Worm (Caenorhabditis elegans) whole organism, late embryonic: Measurements from ENCODE around the gene T13F3.6.
A peak's percentile ranks its signal among the peaks of the same experiment; 100 is the strongest.

ENCODE experiments used
- C08G9.2 ChIP-seq: sonication (generic microtip); optimal IDR thresholded peaks from 2 replicates; lab custom pipeline; 2016; ENCODE audit warnings: mild to moderate bottlenecking, missing genetic modification characterization, moderate library complexity, missing compliant biosample characterization
- C38D4.7 ChIP-seq: fragments of 200-800 bp; sonication (Bioruptor generic); optimal IDR thresholded peaks from 2 replicates; lab custom pipeline; 2018; ENCODE audit warnings: mild to moderate bottlenecking, missing genetic modification characterization, moderate library complexity, missing compliant biosample characterization
- F13H6.1 ChIP-seq: sonication (generic microtip); optimal IDR thresholded peaks from 2 replicates; lab custom pipeline; 2016; ENCODE audit warnings: missing genetic modification characterization, missing compliant biosample characterization
- K02D7.2 ChIP-seq: sonication (generic microtip); optimal IDR thresholded peaks from 2 replicates; lab custom pipeline; 2017; ENCODE audit warnings: mild to moderate bottlenecking, missing genetic modification characterization, missing compliant biosample characterization
- T23F11.4 ChIP-seq: fragments of 200-800 bp; sonication (Bioruptor generic); optimal IDR thresholded peaks from 2 replicates; lab custom pipeline; 2018; ENCODE audit warnings: mild to moderate bottlenecking, missing genetic modification characterization, missing compliant biosample characterization
- Y22D7AL.16 ChIP-seq: sonication (generic microtip); optimal IDR thresholded peaks from 2 replicates; lab custom pipeline; 2016; ENCODE audit warnings: missing genetic modification characterization, missing compliant biosample characterization
- ceh-14 ChIP-seq: sonication (generic microtip); optimal IDR thresholded peaks from 2 replicates; lab custom pipeline; 2016; ENCODE audit warnings: missing genotype, missing genetic modification characterization, missing compliant biosample characterization
- ceh-18 ChIP-seq: sonication (generic microtip); optimal IDR thresholded peaks from 2 replicates; lab custom pipeline; 2016; ENCODE audit warnings: missing genetic modification characterization, missing compliant biosample characterization
- ceh-2 ChIP-seq: sonication (generic microtip); optimal IDR thresholded peaks from 2 replicates; lab custom pipeline; 2016; ENCODE audit warnings: missing genotype, missing genetic modification characterization, missing compliant biosample characterization
- ceh-24 ChIP-seq: sonication (generic microtip); optimal IDR thresholded peaks from 2 replicates; lab custom pipeline; 2016; ENCODE audit warnings: mild to moderate bottlenecking, missing genetic modification characterization, missing compliant biosample characterization
- ceh-30 ChIP-seq: fragments of 150-350 bp; optimal IDR thresholded peaks from 2 replicates; lab custom pipeline; 2014; ENCODE audit warnings: missing biosample characterization, missing genetic modification characterization
- ceh-31 ChIP-seq: sonication (generic microtip); optimal IDR thresholded peaks from 2 replicates; lab custom pipeline; 2016; ENCODE audit warnings: missing genetic modification characterization, missing compliant biosample characterization
- ceh-34 ChIP-seq: sonication (generic microtip); optimal IDR thresholded peaks from 2 replicates; lab custom pipeline; 2016; ENCODE audit warnings: mild to moderate bottlenecking, missing genetic modification characterization, missing compliant biosample characterization
- ceh-45 ChIP-seq: fragments of 200-800 bp; sonication (Bioruptor generic); IDR thresholded peaks from 2 replicates; pipeline ENCODE4 v1.3.6; 2022; ENCODE audit warnings: missing genetic modification reagents, missing genetic modification characterization, missing compliant biosample characterization
- ceh-6 ChIP-seq: fragments of 200-800 bp; sonication (Bioruptor generic); optimal IDR thresholded peaks from 2 replicates; lab custom pipeline; 2018; ENCODE audit warnings: mild to moderate bottlenecking, missing genetic modification characterization, missing compliant biosample characterization
- ceh-9 ChIP-seq: sonication (generic microtip); optimal IDR thresholded peaks from 2 replicates; lab custom pipeline; 2016; ENCODE audit warnings: mild to moderate bottlenecking, missing genetic modification characterization, inconsistent platforms, missing compliant biosample characterization
- che-1 ChIP-seq: sonication (generic microtip); optimal IDR thresholded peaks from 2 replicates; lab custom pipeline; 2016; ENCODE audit warnings: mild to moderate bottlenecking, missing genetic modification characterization, missing compliant biosample characterization
- elt-2 ChIP-seq: sonication (generic microtip); optimal IDR thresholded peaks from 2 replicates; lab custom pipeline; 2016; ENCODE audit warnings: missing genetic modification reagents, missing genetic modification characterization, missing compliant biosample characterization
- elt-4 ChIP-seq: sonication (generic microtip); optimal IDR thresholded peaks from 2 replicates; lab custom pipeline; 2016; ENCODE audit warnings: missing genetic modification characterization, missing compliant biosample characterization
- ets-4 ChIP-seq: sonication (generic microtip); optimal IDR thresholded peaks from 2 replicates; lab custom pipeline; 2016; ENCODE audit warnings: missing genetic modification characterization, missing compliant biosample characterization
- eyg-1 ChIP-seq: sonication (generic microtip); optimal IDR thresholded peaks from 2 replicates; lab custom pipeline; 2016; ENCODE audit warnings: missing genotype, missing genetic modification characterization, missing compliant biosample characterization
- fax-1 ChIP-seq: sonication (generic microtip); optimal IDR thresholded peaks from 2 replicates; lab custom pipeline; 2016; ENCODE audit warnings: missing genotype, missing genetic modification characterization, missing compliant biosample characterization
- fkh-6 ChIP-seq: sonication (generic microtip); optimal IDR thresholded peaks from 2 replicates; lab custom pipeline; 2016; ENCODE audit warnings: missing genetic modification characterization, missing compliant biosample characterization
- gmeb-2 ChIP-seq: sonication (generic microtip); optimal IDR thresholded peaks from 2 replicates; lab custom pipeline; 2016; ENCODE audit warnings: missing genetic modification characterization, inconsistent platforms, missing compliant biosample characterization
- hlh-13 ChIP-seq: fragments of 200-800 bp; sonication (Bioruptor generic); optimal IDR thresholded peaks from 2 replicates; lab custom pipeline; 2018; ENCODE audit warnings: mild to moderate bottlenecking, missing genetic modification characterization, missing compliant biosample characterization
- hlh-15 ChIP-seq: sonication (generic microtip); optimal IDR thresholded peaks from 2 replicates; lab custom pipeline; 2016; ENCODE audit warnings: missing genetic modification characterization, missing compliant biosample characterization
- hlh-6 ChIP-seq: sonication (generic microtip); optimal IDR thresholded peaks from 2 replicates; lab custom pipeline; 2016; ENCODE audit warnings: missing genotype, missing genetic modification characterization, missing compliant biosample characterization
- hlh-8 ChIP-seq: sonication (generic microtip); optimal IDR thresholded peaks from 2 replicates; lab custom pipeline; 2016; ENCODE audit warnings: missing genotype, missing genetic modification characterization, missing compliant biosample characterization
- lin-11 ChIP-seq: fragments of 200-800 bp; sonication (Bioruptor generic); optimal IDR thresholded peaks from 2 replicates; lab custom pipeline; 2018; ENCODE audit warnings: mild to moderate bottlenecking, missing genetic modification characterization, missing compliant biosample characterization
- madf-2 ChIP-seq: sonication (generic microtip); optimal IDR thresholded peaks from 2 replicates; lab custom pipeline; 2017; ENCODE audit warnings: missing genetic modification characterization, missing compliant biosample characterization
- mec-3 ChIP-seq: sonication (generic microtip); optimal IDR thresholded peaks from 2 replicates; lab custom pipeline; 2016; ENCODE audit warnings: borderline replicate concordance, missing genetic modification characterization, missing compliant biosample characterization
- npax-4 ChIP-seq: sonication (generic microtip); optimal IDR thresholded peaks from 2 replicates; lab custom pipeline; 2016; ENCODE audit warnings: missing genetic modification characterization, missing compliant biosample characterization
- pat-9 ChIP-seq: fragments of 200-800 bp; sonication (Bioruptor generic); optimal IDR thresholded peaks from 2 replicates; lab custom pipeline; 2018; ENCODE audit warnings: mild to moderate bottlenecking, missing genetic modification characterization, moderate library complexity, missing compliant biosample characterization
- pax-1 ChIP-seq: fragments of 150-350 bp; optimal IDR thresholded peaks from 2 replicates; lab custom pipeline; 2014; ENCODE audit warnings: missing biosample characterization, missing genetic modification characterization
- pha-4 ChIP-seq: fragments of 150-350 bp; optimal IDR thresholded peaks from 2 replicates; lab custom pipeline; 2018; ENCODE audit warnings: missing biosample characterization, missing genetic modification reagents, missing genetic modification characterization
- ref-2 ChIP-seq: sonication (generic microtip); optimal IDR thresholded peaks from 2 replicates; lab custom pipeline; 2016; ENCODE audit warnings: missing genetic modification characterization, missing compliant biosample characterization
- rnt-1 ChIP-seq: sonication (generic microtip); optimal IDR thresholded peaks from 2 replicates; lab custom pipeline; 2016; ENCODE audit warnings: missing genetic modification characterization, missing compliant biosample characterization
- sox-4 ChIP-seq: sonication (generic microtip); optimal IDR thresholded peaks from 2 replicates; lab custom pipeline; 2017; ENCODE audit warnings: mild to moderate bottlenecking, missing genetic modification characterization, inconsistent platforms, missing compliant biosample characterization
- syd-9 ChIP-seq: sonication (generic microtip); optimal IDR thresholded peaks from 2 replicates; lab custom pipeline; 2016; ENCODE audit warnings: mild to moderate bottlenecking, missing genetic modification characterization, moderate library complexity, missing compliant biosample characterization
- tbx-7 ChIP-seq: sonication (generic microtip); optimal IDR thresholded peaks from 2 replicates; lab custom pipeline; 2016; ENCODE audit warnings: missing genotype, missing genetic modification characterization, missing compliant biosample characterization
- ttx-3 ChIP-seq: sonication (generic microtip); optimal IDR thresholded peaks from 2 replicates; lab custom pipeline; 2016; ENCODE audit warnings: missing genetic modification reagents, missing genetic modification characterization, missing compliant biosample characterization

T13F3.6 gene

ce11 chrV:16307253-16307652, 36.2 kb upstream of the T13F3.6 start, which contains the start of gene srxa-7:
srxa-7 (plus strand) TSS chrV:16307553.
- TF ChIP-seq eyg-1 (tag; lab: Kevin White, UChicago), result no peak
- no peak for TF ChIP-seq hlh-6 (tag; lab: Kevin White, UChicago)
- no peak for TF ChIP-seq mec-3 (tag; lab: Kevin White, UChicago)
- no peak for TF ChIP-seq madf-2 (tag; lab: Kevin White, UChicago)
- TF ChIP-seq npax-4 (tag; lab: Kevin White, UChicago), result no peak
- no peak for TF ChIP-seq gmeb-2 (tag; lab: Kevin White, UChicago)
- no peak for TF ChIP-seq ceh-2 (tag; lab: Kevin White, UChicago)
- no peak for TF ChIP-seq ceh-9
- no peak for TF ChIP-seq hlh-8 (tag; lab: Kevin White, UChicago)
- no peak for TF ChIP-seq fkh-6 (tag; lab: Kevin White, UChicago)
- no peak for TF ChIP-seq F13H6.1
- no peak for TF ChIP-seq ref-2
- TF ChIP-seq hlh-13 (GFP tag; lab: Kevin White, UChicago), result no peak
- no peak for TF ChIP-seq T23F11.4 (GFP tag; lab: Kevin White, UChicago)
- TF ChIP-seq ets-4 (tag; lab: Kevin White, UChicago), result no peak
- TF ChIP-seq lin-11 (tag; lab: Kevin White, UChicago), result no peak
- no peak for TF ChIP-seq Y22D7AL.16 (tag; lab: Kevin White, UChicago)
- TF ChIP-seq elt-4 (tag; lab: Kevin White, UChicago), result no peak
- TF ChIP-seq tbx-7 (tag; lab: Kevin White, UChicago), result no peak
- TF ChIP-seq, all 69 proteins: peak for 0

- TF ChIP-seq hlh-15 (no peak), elt-2 (tag; lab: Kevin White, UChicago) (peak; percentile 63)
These were observed 31.4 kb upstream of the T13F3.6 start, which contains the start of the genes C31A11.13 and oac-6 for ce11 chrV:16302439-16302838. C31A11.13 (minus strand) TSS chrV:16302551. oac-6 (plus strand) TSS chrV:16302717.

- no peak for TF ChIP-seq pax-1 (tag; lab: Kevin White, UChicago)
- no peak for TF ChIP-seq ceh-45
- no peak for TF ChIP-seq rnt-1 (tag; lab: Kevin White, UChicago)
- no peak for TF ChIP-seq mec-3 (tag; lab: Kevin White, UChicago)
- no peak for TF ChIP-seq C38D4.7 (GFP tag; lab: Kevin White, UChicago)
- TF ChIP-seq C08G9.2 (tag; lab: Kevin White, UChicago), result no peak
- TF ChIP-seq tbx-7 (tag; lab: Kevin White, UChicago), result no peak
- no peak for TF ChIP-seq Y22D7AL.16 (tag; lab: Kevin White, UChicago)
- TF ChIP-seq fax-1 (tag; lab: Kevin White, UChicago), result no peak
- TF ChIP-seq elt-4 (tag; lab: Kevin White, UChicago), result no peak
- no peak for TF ChIP-seq ceh-31 (tag; lab: Kevin White, UChicago)
- TF ChIP-seq, all 69 proteins: peak for 0
These were observed 29.3 kb upstream of the T13F3.6 start, which contains the start of gene srbc-82 for ce11 chrV:16300276-16300675. srbc-82 (plus strand) TSS chrV:16300576.

- TF ChIP-seq tbx-7 (tag; lab: Kevin White, UChicago), result no peak
- no peak for TF ChIP-seq ceh-6 (GFP tag; lab: Kevin White, UChicago)
- no peak for TF ChIP-seq Y22D7AL.16 (tag; lab: Kevin White, UChicago)
- TF ChIP-seq hlh-6 (tag; lab: Kevin White, UChicago), result no peak
- no peak for TF ChIP-seq pha-4
- TF ChIP-seq ceh-34 (tag; lab: Kevin White, UChicago), result no peak
- no peak for TF ChIP-seq ceh-14 (tag; lab: Kevin White, UChicago)
These were observed 28.8 kb upstream of the T13F3.6 start for ce11 chrV:16299834-16300233.

ce11 chrV:16298669-16299068, 27.6 kb upstream of the T13F3.6 start, which contains the start of gene srbc-84:
srbc-84 (plus strand) TSS chrV:16298969.
- TF ChIP-seq npax-4 (tag; lab: Kevin White, UChicago) (no peak), elt-2 (tag; lab: Kevin White, UChicago) (no peak), ceh-34 (tag; lab: Kevin White, UChicago) (no peak), sox-4 (tag; lab: Kevin White, UChicago) (no peak), madf-2 (tag; lab: Kevin White, UChicago) (no peak), K02D7.2 (no peak), ceh-30 (tag; lab: Kevin White, UChicago) (no peak), syd-9 (tag; lab: Kevin White, UChicago) (no peak), pat-9 (tag; lab: Kevin White, UChicago) (no peak), ttx-3 (no peak), ceh-18 (no peak), ceh-9 (no peak), ceh-24 (tag; lab: Kevin White, UChicago) (no peak), che-1 (tag; lab: Kevin White, UChicago) (no peak), mec-3 (tag; lab: Kevin White, UChicago) (no peak), ets-4 (tag; lab: Kevin White, UChicago) (no peak)
